Fruit fly (Drosophila melanogaster) whole organism, embryonic: ENCODE data around the gene snky.

Experiments used
- ATbp ChIP-seq: fragments of 200-800 bp; sonication (Bioruptor generic); optimal IDR thresholded peaks from 2 replicates; lab custom pipeline; 2017; ENCODE audit warnings: missing biosample characterization, mild to moderate bottlenecking, missing genetic modification characterization, missing genetic modification reagents
- Atf3 ChIP-seq: fragments of 200-800 bp; sonication (Bioruptor generic); optimal IDR thresholded peaks from 3 replicates; lab custom pipeline; 2016; ENCODE audit warnings: missing biosample characterization, missing genetic modification characterization
- Blimp-1 ChIP-seq: fragments of 200-800 bp; sonication (Bioruptor generic); optimal IDR thresholded peaks from 3 replicates; lab custom pipeline; 2018; ENCODE audit warnings: missing biosample characterization, missing genetic modification characterization, mild to moderate bottlenecking, moderate library complexity, missing genetic modification reagents
- CG10267 ChIP-seq: fragments of 200-800 bp; sonication (Bioruptor generic); optimal IDR thresholded peaks from 2 replicates; lab custom pipeline; 2018; ENCODE audit warnings: missing biosample characterization, mild to moderate bottlenecking, missing genetic modification characterization, moderate library complexity
- CG10366 ChIP-seq: fragments of 200-800 bp; sonication (Bioruptor generic); IDR thresholded peaks from 2 replicates; pipeline ENCODE4 v1.3.6; 2022; ENCODE audit warnings: missing biosample characterization, missing genetic modification characterization
- CG10565 ChIP-seq: fragments of 200-800 bp; sonication (Bioruptor generic); optimal IDR thresholded peaks from 3 replicates; lab custom pipeline; 2016; ENCODE audit warnings: missing biosample characterization, mild to moderate bottlenecking, missing genetic modification characterization
- CG11456 ChIP-seq: fragments of 200-800 bp; sonication (Bioruptor generic); IDR thresholded peaks from 3 replicates; pipeline ENCODE4 v1.3.6; 2022; ENCODE audit warnings: missing biosample characterization, missing genetic modification characterization
- CG12155 ChIP-seq: fragments of 200-800 bp; sonication (Bioruptor generic); optimal IDR thresholded peaks from 3 replicates; lab custom pipeline; 2016; ENCODE audit warnings: missing biosample characterization, missing genetic modification characterization
- CG13296 ChIP-seq: fragments of 200-800 bp; sonication (Bioruptor generic); optimal IDR thresholded peaks from 3 replicates; lab custom pipeline; 2018; ENCODE audit warnings: missing biosample characterization, mild to moderate bottlenecking, missing genetic modification characterization
- CG17912 ChIP-seq: fragments of 200-800 bp; sonication (Bioruptor generic); optimal IDR thresholded peaks from 2 replicates; lab custom pipeline; 2018; ENCODE audit warnings: missing biosample characterization, mild to moderate bottlenecking, missing genetic modification characterization
- CG4404 ChIP-seq: fragments of 200-800 bp; sonication (Bioruptor generic); IDR thresholded peaks from 2 replicates; pipeline ENCODE4 v1.3.6; 2022; ENCODE audit warnings: missing biosample characterization, missing genetic modification characterization
- CG4424 ChIP-seq: fragments of 200-800 bp; sonication (Bioruptor generic); optimal IDR thresholded peaks from 3 replicates; lab custom pipeline; 2016; ENCODE audit warnings: missing biosample characterization, missing genetic modification characterization
- CG4617 ChIP-seq: fragments of 200-800 bp; sonication (Bioruptor generic); optimal IDR thresholded peaks from 3 replicates; lab custom pipeline; 2016; ENCODE audit warnings: missing biosample characterization, missing genetic modification characterization, borderline replicate concordance
- CG6765 ChIP-seq: fragments of 200-800 bp; sonication (Bioruptor generic); optimal IDR thresholded peaks from 3 replicates; lab custom pipeline; 2017; ENCODE audit warnings: missing biosample characterization, mild to moderate bottlenecking, missing genetic modification characterization
- CG6854 ChIP-seq: fragments of 200-800 bp; sonication (Bioruptor generic); optimal IDR thresholded peaks from 3 replicates; lab custom pipeline; 2017; ENCODE audit warnings: missing biosample characterization, mild to moderate bottlenecking, missing genetic modification characterization
- CG7928 ChIP-seq: fragments of 200-800 bp; sonication (Bioruptor generic); optimal IDR thresholded peaks from 2 replicates; lab custom pipeline; 2017; ENCODE audit warnings: missing biosample characterization, mild to moderate bottlenecking, missing genetic modification characterization
- CG8290 ChIP-seq, 3 experiments: fragments of 200-800 bp; sonication (Bioruptor generic); optimal IDR thresholded peaks; 2 replicates each; lab custom pipeline; 2016 to 2019; ENCODE audit warnings: missing biosample characterization in 3 of 3, missing genetic modification characterization in 3 of 3, mild to moderate bottlenecking in 2 of 3, moderate library complexity in 1 of 3
- CG8924 ChIP-seq: fragments of 200-800 bp; optimal IDR thresholded peaks from 3 replicates; lab custom pipeline; 2019; ENCODE audit warnings: missing biosample characterization, mild to moderate bottlenecking, missing genetic modification characterization, moderate library complexity
- Camta ChIP-seq: fragments of 200-800 bp; sonication (Bioruptor generic); optimal IDR thresholded peaks from 2 replicates; lab custom pipeline; 2016; ENCODE audit warnings: missing biosample characterization, missing genetic modification characterization
- Dll ChIP-seq: fragments of 200-800 bp; sonication (Bioruptor generic); IDR thresholded peaks from 4 replicates; pipeline ENCODE4 v1.3.6; 2022; ENCODE audit warnings: missing biosample characterization, missing genetic modification characterization; ENCODE audit not compliant: partially characterized antibody
- Eip74EF ChIP-seq, 2 experiments: fragments of 200-800 bp in 1 of 2; fragments of >200 bp in 1 of 2; sonication (Bioruptor generic) in 1 of 2; optimal IDR thresholded peaks; 2 replicates each; lab custom pipeline; 2017 to 2019; ENCODE audit warnings: missing biosample characterization in 2 of 2, missing genetic modification characterization in 2 of 2, mild to moderate bottlenecking in 1 of 2, moderate library complexity in 1 of 2
- Gug ChIP-seq: fragments of 200-800 bp; sonication (Bioruptor generic); IDR thresholded peaks from 4 replicates; pipeline ENCODE4 v1.3.6; 2022; ENCODE audit warnings: missing biosample characterization, missing genetic modification characterization
- H15 ChIP-seq: fragments of 200-800 bp; sonication (Bioruptor generic); IDR thresholded peaks from 3 replicates; pipeline ENCODE4 v1.3.6; 2022; ENCODE audit warnings: missing biosample characterization, missing genetic modification characterization
- H2.0 ChIP-seq: fragments of 200-800 bp; sonication (Bioruptor generic); IDR thresholded peaks from 2 replicates; pipeline ENCODE4 v1.3.6; 2022; ENCODE audit warnings: missing biosample characterization, missing genetic modification characterization
- HLH4C ChIP-seq: fragments of 200-800 bp; sonication (Bioruptor generic); IDR thresholded peaks from 3 replicates; pipeline ENCODE4 v1.3.6; 2022; ENCODE audit warnings: missing biosample characterization, missing genetic modification characterization; ENCODE audit not compliant: partially characterized antibody
- Hr51 ChIP-seq, 2 experiments: fragments of 200-800 bp; sonication (Bioruptor generic); optimal IDR thresholded peaks; 2 replicates in 1 of 2; 3 replicates in 1 of 2; lab custom pipeline; 2016 to 2018; ENCODE audit warnings: missing biosample characterization in 2 of 2, missing genetic modification characterization in 2 of 2, mild to moderate bottlenecking in 1 of 2, moderate library complexity in 1 of 2
- Lhr ChIP-seq: fragments of 200-800 bp; sonication (Bioruptor generic); optimal IDR thresholded peaks from 3 replicates; lab custom pipeline; 2017; ENCODE audit warnings: mild to moderate bottlenecking, missing biosample characterization, missing genetic modification reagents, missing genetic modification characterization
- MBD-R2 ChIP-seq: fragments of 200-800 bp; sonication (Bioruptor generic); IDR thresholded peaks from 2 replicates; pipeline ENCODE4 v1.3.6; 2022; ENCODE audit warnings: missing biosample characterization, missing genetic modification characterization
- Med ChIP-seq: fragments of 200-800 bp; sonication (Bioruptor generic); peaks from one replicate; lab custom pipeline; 2016; ENCODE audit warnings: missing biosample characterization, missing genetic modification characterization, mild to moderate bottlenecking, inconsistent platforms, moderate library complexity
- Rfx ChIP-seq: fragments of 200-800 bp; sonication (Bioruptor generic); IDR thresholded peaks from 2 replicates; pipeline ENCODE4 v1.3.6; 2022; ENCODE audit warnings: missing biosample characterization, missing genetic modification characterization
- Spps ChIP-seq: fragments of 200-800 bp; sonication (Bioruptor generic); optimal IDR thresholded peaks from 2 replicates; lab custom pipeline; 2018; ENCODE audit warnings: missing biosample characterization, mild to moderate bottlenecking, missing genetic modification characterization
- TFAM ChIP-seq: fragments of 200-800 bp; sonication (Bioruptor generic); optimal IDR thresholded peaks from 2 replicates; lab custom pipeline; 2017; ENCODE audit warnings: missing biosample characterization, missing genetic modification characterization, inconsistent platforms
- Tbp ChIP-seq: fragments of >200 bp; optimal IDR thresholded peaks from 2 replicates; lab custom pipeline; 2018; ENCODE audit warnings: missing biosample characterization, missing genetic modification characterization
- Usf ChIP-seq: fragments of 200-800 bp; sonication (Bioruptor generic); optimal IDR thresholded peaks from 2 replicates; lab custom pipeline; 2017; ENCODE audit warnings: missing genotype, missing biosample characterization, missing genetic modification characterization
- Xrp1 ChIP-seq: fragments of 200-800 bp; sonication (Bioruptor generic); IDR thresholded peaks from 2 replicates; pipeline ENCODE4 v1.3.6; 2022; ENCODE audit warnings: missing biosample characterization, missing genetic modification characterization
- ac ChIP-seq: fragments of 200-800 bp; sonication (Bioruptor generic); optimal IDR thresholded peaks from 3 replicates; lab custom pipeline; 2017; ENCODE audit warnings: missing biosample characterization, mild to moderate bottlenecking, missing genetic modification characterization
- al ChIP-seq: fragments of 200-800 bp; sonication (Bioruptor generic); IDR thresholded peaks from 2 replicates; pipeline ENCODE4 v1.3.6; 2022; ENCODE audit warnings: missing biosample characterization, missing genetic modification characterization
- ara ChIP-seq: fragments of 200-800 bp; sonication (Bioruptor generic); IDR thresholded peaks from 2 replicates; pipeline ENCODE4 v1.3.6; 2022; ENCODE audit warnings: missing biosample characterization, missing genetic modification characterization
- bab2 ChIP-seq: fragments of 200-800 bp; sonication (Bioruptor generic); optimal IDR thresholded peaks from 2 replicates; lab custom pipeline; 2016; ENCODE audit warnings: missing biosample characterization, missing genetic modification characterization
- bbx ChIP-seq: fragments of 200-800 bp; sonication (Bioruptor generic); IDR thresholded peaks from 2 replicates; pipeline ENCODE4 v1.3.6; 2022; ENCODE audit warnings: missing biosample characterization, missing genetic modification characterization; ENCODE audit not compliant: partially characterized antibody
- fd64A ChIP-seq: fragments of 200-800 bp; sonication (Bioruptor generic); optimal IDR thresholded peaks from 3 replicates; lab custom pipeline; 2018; ENCODE audit warnings: missing biosample characterization, mild to moderate bottlenecking, missing genetic modification characterization
- fru ChIP-seq: fragments of >200 bp; optimal IDR thresholded peaks from 2 replicates; lab custom pipeline; 2017
- kay ChIP-seq: fragments of 200-800 bp; sonication (Bioruptor generic); optimal IDR thresholded peaks from 2 replicates; lab custom pipeline; 2016; ENCODE audit warnings: missing biosample characterization, missing genetic modification characterization
- knrl ChIP-seq: fragments of 200-800 bp; sonication (Bioruptor generic); IDR thresholded peaks from 3 replicates; pipeline ENCODE4 v1.3.6; 2022; ENCODE audit warnings: missing biosample characterization, missing genetic modification characterization; ENCODE audit not compliant: partially characterized antibody
- maf-S ChIP-seq: fragments of 200-800 bp; sonication (Bioruptor generic); optimal IDR thresholded peaks from 2 replicates; lab custom pipeline; 2016; ENCODE audit warnings: missing biosample characterization, missing genetic modification characterization
- nmo ChIP-seq: fragments of 200-800 bp; sonication (Bioruptor generic); optimal IDR thresholded peaks from 2 replicates; lab custom pipeline; 2018; ENCODE audit warnings: missing biosample characterization, mild to moderate bottlenecking, missing genetic modification characterization, moderate library complexity
- row ChIP-seq: fragments of 200-800 bp; sonication (Bioruptor generic); IDR thresholded peaks from 3 replicates; pipeline ENCODE4 v1.3.6; 2022; ENCODE audit warnings: missing biosample characterization, missing genetic modification characterization
- scrt ChIP-seq: fragments of 200-800 bp; sonication (Bioruptor generic); optimal IDR thresholded peaks from 2 replicates; lab custom pipeline; 2018; ENCODE audit warnings: missing biosample characterization, mild to moderate bottlenecking, missing genetic modification characterization, moderate library complexity
- sug ChIP-seq: fragments of 200-800 bp; optimal IDR thresholded peaks from 2 replicates; lab custom pipeline; 2019; ENCODE audit warnings: missing biosample characterization, mild to moderate bottlenecking, missing genetic modification characterization, moderate library complexity
- twi ChIP-seq: fragments of 200-800 bp; optimal IDR thresholded peaks from 2 replicates; lab custom pipeline; 2019; ENCODE audit warnings: missing biosample characterization, mild to moderate bottlenecking, missing genetic modification characterization, moderate library complexity

Gene snky

dm6 chr3L:13197551-13197950 lies 23.3 kb downstream of the snky start (continued):
- TF ChIP-seq bab2 (GFP tag; lab: Kevin White, UChicago) (no peak), CG6854 (GFP tag; lab: Kevin White, UChicago) (no peak), Usf (GFP tag; lab: Kevin White, UChicago) (no peak), fru (lab: Kevin White, UChicago) (no peak), H15 (peak; percentile 60; the same call in 1 of the 3 replicates), nmo (GFP tag; lab: Kevin White, UChicago) (peak; percentile 66), CG4617 (GFP tag; lab: Kevin White, UChicago) (no peak), Hr51 (GFP tag; optimal IDR thresholded peaks at IDR 0.05; lab: Kevin White, UChicago) (peak in 1 of 2 experiments; percentile 68), Tbp (GFP tag; lab: Kevin White, UChicago) (no peak), ara (GFP tag; lab: Robert Waterston, UW) (peak; percentile 57), CG10267 (tag; lab: Kevin White, UChicago) (peak; percentile 69), row (GFP tag; lab: Robert Waterston, UW) (peak; percentile 75), bbx (GFP tag; lab: Robert Waterston, UW) (no peak), CG4404 (GFP tag; lab: Robert Waterston, UW) (no peak), knrl (GFP tag; lab: Robert Waterston, UW) (no peak), maf-S (no peak), CG6765 (GFP tag; lab: Kevin White, UChicago) (no peak), TFAM (GFP tag; lab: Kevin White, UChicago) (no peak), CG10366 (GFP tag; lab: Robert Waterston, UW) (0 out of 2 replicates have a peak, but pooled peaks have one; percentile 12), Gug (no peak), H2.0 (GFP tag; lab: Robert Waterston, UW) (0 out of 2 replicates have a peak, but pooled peaks have one; percentile 6), kay (peak; percentile 17), Rfx (GFP tag; lab: Robert Waterston, UW) (0 out of 2 replicates have a peak, but pooled peaks have one; percentile 38), al (GFP tag; lab: Robert Waterston, UW) (no peak), Spps (tag; lab: Kevin White, UChicago) (peak; percentile 41), sug (peak; percentile 1), CG4424 (GFP tag; lab: Kevin White, UChicago) (peak; percentile 57), ac (no peak), CG12155 (GFP tag; lab: Kevin White, UChicago) (no peak), CG13296 (GFP tag; lab: Kevin White, UChicago) (no peak), CG8290 (GFP tag; optimal IDR thresholded peaks at IDR 0.05; lab: Kevin White, UChicago) (no peak), CG8290 (tag; optimal IDR thresholded peaks at IDR 0.05; lab: Kevin White, UChicago) (peak in 1 of 2 experiments; percentile 33), Camta (GFP tag; lab: Kevin White, UChicago) (no peak), ATbp (GFP tag; lab: Kevin White, UChicago) (peak; percentile 58), CG10565 (GFP tag; lab: Kevin White, UChicago) (no peak), CG7928 (no peak), Dll (GFP tag; lab: Robert Waterston, UW) (no peak), Xrp1 (GFP tag; lab: Robert Waterston, UW) (peak; percentile 80), Med (GFP tag; lab: Kevin White, UChicago) (peak; percentile 5), CG8924 (tag; lab: Kevin White, UChicago) (peak; percentile 64), CG17912 (no peak), twi (peak; percentile 24), fd64A (GFP tag; lab: Kevin White, UChicago) (no peak), HLH4C (GFP tag; lab: Robert Waterston, UW) (no peak), Blimp-1 (GFP tag; lab: Kevin White, UChicago) (peak; percentile 75), Atf3 (no peak), Eip74EF (GFP tag; optimal IDR thresholded peaks at IDR 0.05; lab: Kevin White, UChicago) (peak in 1 of 2 experiments; percentile 41), Lhr (no peak), scrt (GFP tag; lab: Kevin White, UChicago) (peak; percentile 49), MBD-R2 (GFP tag; lab: Robert Waterston, UW) (peak; percentile 14; the same call in 1 of the 2 replicates), CG11456 (GFP tag; lab: Robert Waterston, UW) (no peak)
